Worm (Caenorhabditis elegans) whole organism, L2 larva: ENCODE measurements around the gene dhs-24.

Experiments used
- Y55F3AM.14 ChIP-seq: fragments of 200-800 bp; sonication (Bioruptor generic); optimal IDR thresholded peaks from 2 replicates; lab custom pipeline; 2018; ENCODE audit warnings: mild to moderate bottlenecking, missing genetic modification characterization, missing compliant biosample characterization
- ama-1 ChIP-seq: fragments of 150-350 bp; optimal IDR thresholded peaks from 2 replicates; lab custom pipeline; 2018; ENCODE audit warnings: inconsistent platforms
- blmp-1 ChIP-seq: sonication (generic microtip); optimal IDR thresholded peaks from 2 replicates; lab custom pipeline; 2017; ENCODE audit warnings: missing genetic modification characterization, mild to moderate bottlenecking, missing compliant biosample characterization, antibody characterized with exemption, moderate library complexity; ENCODE audit not compliant: insufficient read depth
- egl-27 ChIP-seq: sonication (generic microtip); optimal IDR thresholded peaks from 3 replicates; lab custom pipeline; 2017; ENCODE audit warnings: missing biosample characterization, missing genetic modification reagents, missing genetic modification characterization
- elt-1 ChIP-seq: fragments of 150-350 bp; optimal IDR thresholded peaks from 2 replicates; lab custom pipeline; 2014; ENCODE audit warnings: missing biosample characterization, missing genetic modification characterization
- nhr-11 ChIP-seq: fragments of 150-350 bp; optimal IDR thresholded peaks from 2 replicates; lab custom pipeline; 2014; ENCODE audit warnings: missing biosample characterization, missing genetic modification characterization
- snpc-4 ChIP-seq: fragments of 150-350 bp; optimal IDR thresholded peaks from 2 replicates; lab custom pipeline; 2014; ENCODE audit warnings: missing biosample characterization, missing genetic modification characterization
- unc-55 ChIP-seq: fragments of 150-350 bp; sonication (generic microtip); optimal IDR thresholded peaks from 3 replicates; lab custom pipeline; 2014; ENCODE audit warnings: missing biosample characterization, missing genetic modification reagents, missing genetic modification characterization
- unc-62 ChIP-seq: fragments of 150-350 bp; optimal IDR thresholded peaks from 2 replicates; lab custom pipeline; 2014; ENCODE audit warnings: missing biosample characterization, missing genetic modification reagents, missing genetic modification characterization
- zag-1 ChIP-seq: fragments of 150-350 bp; optimal IDR thresholded peaks from 2 replicates; lab custom pipeline; 2014; ENCODE audit warnings: missing biosample characterization, missing genetic modification characterization
- ztf-11 ChIP-seq: sonication (generic microtip); optimal IDR thresholded peaks from 2 replicates; lab custom pipeline; 2017; ENCODE audit warnings: missing biosample characterization, missing genetic modification characterization
- ztf-4 ChIP-seq: fragments of 150-350 bp; optimal IDR thresholded peaks from 2 replicates; lab custom pipeline; 2014; ENCODE audit warnings: missing biosample characterization, missing genetic modification characterization

DNA sequence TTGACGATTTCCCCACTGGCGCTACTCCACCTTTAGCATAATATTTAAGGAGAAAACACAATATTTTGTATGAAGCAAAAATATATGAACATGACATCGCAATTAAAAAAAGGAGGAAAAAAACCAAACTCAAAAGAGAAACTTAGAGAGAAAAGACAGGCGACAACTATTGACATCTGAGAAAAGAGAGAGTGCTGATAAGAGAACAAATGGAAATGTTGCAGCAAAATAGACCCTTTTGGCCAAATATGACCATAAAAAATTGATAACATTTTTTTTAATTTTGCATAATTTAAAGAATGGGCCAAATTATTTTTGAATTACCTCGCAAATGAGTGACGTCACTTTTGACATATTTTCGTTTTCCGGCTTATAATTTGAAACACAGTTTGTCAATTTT lies 48.2 kb upstream of the dhs-24 start:
- TF ChIP-seq blmp-1 (tag; lab: Kevin White, UChicago) (no peak), ztf-11 (no peak), egl-27 (tag; lab: Kevin White, UChicago) (no peak), unc-55 (GFP tag; lab: Kevin White, UChicago) (no peak), Y55F3AM.14 (GFP tag; lab: Kevin White, UChicago) (no peak), ama-1 (no peak), zag-1 (tag; lab: Kevin White, UChicago) (no peak), unc-62 (GFP tag; lab: Kevin White, UChicago) (no peak), ztf-4 (tag; lab: Kevin White, UChicago) (no peak), nhr-11 (tag; lab: Kevin White, UChicago) (no peak), snpc-4 (no peak), elt-1 (tag; lab: Kevin White, UChicago) (no peak)
